Worm (Caenorhabditis elegans) whole organism, late embryonic: ENCODE data around the gene F46E10.18.

Experiments
- C08G9.2 ChIP-seq: sonication (generic microtip); optimal IDR thresholded peaks from 2 replicates; lab custom pipeline; 2016; ENCODE audit warnings: mild to moderate bottlenecking, missing genetic modification characterization, moderate library complexity, missing compliant biosample characterization
- C38D4.7 ChIP-seq: fragments of 200-800 bp; sonication (Bioruptor generic); optimal IDR thresholded peaks from 2 replicates; lab custom pipeline; 2018; ENCODE audit warnings: mild to moderate bottlenecking, missing genetic modification characterization, moderate library complexity, missing compliant biosample characterization
- F13H6.1 ChIP-seq: sonication (generic microtip); optimal IDR thresholded peaks from 2 replicates; lab custom pipeline; 2016; ENCODE audit warnings: missing genetic modification characterization, missing compliant biosample characterization
- K09A11.1 ChIP-seq: sonication (generic microtip); optimal IDR thresholded peaks from 2 replicates; lab custom pipeline; 2017; ENCODE audit warnings: antibody characterized with exemption, mild to moderate bottlenecking, missing genetic modification characterization, missing compliant biosample characterization; ENCODE audit not compliant: insufficient read depth
- T23F11.4 ChIP-seq: fragments of 200-800 bp; sonication (Bioruptor generic); optimal IDR thresholded peaks from 2 replicates; lab custom pipeline; 2018; ENCODE audit warnings: mild to moderate bottlenecking, missing genetic modification characterization, missing compliant biosample characterization
- ahr-1 ChIP-seq: sonication (generic microtip); optimal IDR thresholded peaks from 2 replicates; lab custom pipeline; 2016; ENCODE audit warnings: missing genetic modification characterization, missing compliant biosample characterization
- ama-1 ChIP-seq: fragments of 150-350 bp; optimal IDR thresholded peaks from 2 replicates; lab custom pipeline; 2014
- ceh-14 ChIP-seq: sonication (generic microtip); optimal IDR thresholded peaks from 2 replicates; lab custom pipeline; 2016; ENCODE audit warnings: missing genotype, missing genetic modification characterization, missing compliant biosample characterization
- ceh-18 ChIP-seq: sonication (generic microtip); optimal IDR thresholded peaks from 2 replicates; lab custom pipeline; 2016; ENCODE audit warnings: missing genetic modification characterization, missing compliant biosample characterization
- ceh-19 ChIP-seq: fragments of 200-800 bp; sonication (Bioruptor generic); optimal IDR thresholded peaks from 2 replicates; lab custom pipeline; 2018; ENCODE audit warnings: mild to moderate bottlenecking, missing genetic modification characterization, missing compliant biosample characterization
- ceh-2 ChIP-seq: sonication (generic microtip); optimal IDR thresholded peaks from 2 replicates; lab custom pipeline; 2016; ENCODE audit warnings: missing genotype, missing genetic modification characterization, missing compliant biosample characterization
- ceh-31 ChIP-seq: sonication (generic microtip); optimal IDR thresholded peaks from 2 replicates; lab custom pipeline; 2016; ENCODE audit warnings: missing genetic modification characterization, missing compliant biosample characterization
- ceh-34 ChIP-seq: sonication (generic microtip); optimal IDR thresholded peaks from 2 replicates; lab custom pipeline; 2016; ENCODE audit warnings: mild to moderate bottlenecking, missing genetic modification characterization, missing compliant biosample characterization
- ceh-45 ChIP-seq: fragments of 200-800 bp; sonication (Bioruptor generic); IDR thresholded peaks from 2 replicates; pipeline ENCODE4 v1.3.6; 2022; ENCODE audit warnings: missing genetic modification reagents, missing genetic modification characterization, missing compliant biosample characterization
- ceh-48 ChIP-seq: sonication (generic microtip); optimal IDR thresholded peaks from 2 replicates; lab custom pipeline; 2016; ENCODE audit warnings: missing genetic modification characterization, inconsistent platforms, missing compliant biosample characterization
- ceh-6 ChIP-seq: fragments of 200-800 bp; sonication (Bioruptor generic); optimal IDR thresholded peaks from 2 replicates; lab custom pipeline; 2018; ENCODE audit warnings: mild to moderate bottlenecking, missing genetic modification characterization, missing compliant biosample characterization
- che-1 ChIP-seq: sonication (generic microtip); optimal IDR thresholded peaks from 2 replicates; lab custom pipeline; 2016; ENCODE audit warnings: mild to moderate bottlenecking, missing genetic modification characterization, missing compliant biosample characterization
- dve-1 ChIP-seq: sonication (generic microtip); optimal IDR thresholded peaks from 2 replicates; lab custom pipeline; 2017; ENCODE audit warnings: antibody characterized with exemption, mild to moderate bottlenecking, missing genetic modification characterization, missing compliant biosample characterization
- elt-2 ChIP-seq: sonication (generic microtip); optimal IDR thresholded peaks from 2 replicates; lab custom pipeline; 2016; ENCODE audit warnings: missing genetic modification reagents, missing genetic modification characterization, missing compliant biosample characterization
- elt-4 ChIP-seq: sonication (generic microtip); optimal IDR thresholded peaks from 2 replicates; lab custom pipeline; 2016; ENCODE audit warnings: missing genetic modification characterization, missing compliant biosample characterization
- fax-1 ChIP-seq: sonication (generic microtip); optimal IDR thresholded peaks from 2 replicates; lab custom pipeline; 2016; ENCODE audit warnings: missing genotype, missing genetic modification characterization, missing compliant biosample characterization
- fkh-6 ChIP-seq: sonication (generic microtip); optimal IDR thresholded peaks from 2 replicates; lab custom pipeline; 2016; ENCODE audit warnings: missing genetic modification characterization, missing compliant biosample characterization
- gmeb-2 ChIP-seq: sonication (generic microtip); optimal IDR thresholded peaks from 2 replicates; lab custom pipeline; 2016; ENCODE audit warnings: missing genetic modification characterization, inconsistent platforms, missing compliant biosample characterization
- hlh-30 ChIP-seq: sonication (generic microtip); optimal IDR thresholded peaks from 2 replicates; lab custom pipeline; 2017; ENCODE audit warnings: antibody characterized with exemption, missing genetic modification characterization, missing compliant biosample characterization; ENCODE audit not compliant: insufficient read depth
- madf-2 ChIP-seq: sonication (generic microtip); optimal IDR thresholded peaks from 2 replicates; lab custom pipeline; 2017; ENCODE audit warnings: missing genetic modification characterization, missing compliant biosample characterization
- mec-3 ChIP-seq: sonication (generic microtip); optimal IDR thresholded peaks from 2 replicates; lab custom pipeline; 2016; ENCODE audit warnings: borderline replicate concordance, missing genetic modification characterization, missing compliant biosample characterization
- nhr-11 ChIP-seq: fragments of 150-350 bp; optimal IDR thresholded peaks from 2 replicates; lab custom pipeline; 2014; ENCODE audit warnings: missing biosample characterization, missing genetic modification characterization
- nhr-232 ChIP-seq: sonication (generic microtip); optimal IDR thresholded peaks from 2 replicates; lab custom pipeline; 2016; ENCODE audit warnings: missing genetic modification characterization, missing compliant biosample characterization
- pag-3 ChIP-seq: sonication (generic microtip); optimal IDR thresholded peaks from 2 replicates; lab custom pipeline; 2016; ENCODE audit warnings: missing compliant biosample characterization, missing genetic modification characterization, borderline replicate concordance
- pha-2 ChIP-seq: sonication (generic microtip); optimal IDR thresholded peaks from 2 replicates; lab custom pipeline; 2017; ENCODE audit warnings: mild to moderate bottlenecking, missing genetic modification characterization, missing compliant biosample characterization
- pha-4 ChIP-seq: fragments of 150-350 bp; optimal IDR thresholded peaks from 2 replicates; lab custom pipeline; 2018; ENCODE audit warnings: missing biosample characterization, missing genetic modification reagents, missing genetic modification characterization
- sdc-2 ChIP-seq: sonication (generic microtip); optimal IDR thresholded peaks from 2 replicates; lab custom pipeline; 2016; ENCODE audit warnings: missing genotype, missing genetic modification characterization, missing compliant biosample characterization
- sox-4 ChIP-seq: sonication (generic microtip); optimal IDR thresholded peaks from 2 replicates; lab custom pipeline; 2017; ENCODE audit warnings: mild to moderate bottlenecking, missing genetic modification characterization, inconsistent platforms, missing compliant biosample characterization
- tbx-7 ChIP-seq: sonication (generic microtip); optimal IDR thresholded peaks from 2 replicates; lab custom pipeline; 2016; ENCODE audit warnings: missing genotype, missing genetic modification characterization, missing compliant biosample characterization
- unc-55 ChIP-seq: sonication (generic microtip); optimal IDR thresholded peaks from 2 replicates; lab custom pipeline; 2017; ENCODE audit warnings: missing biosample characterization, missing genetic modification reagents, missing genetic modification characterization
- unc-86 ChIP-seq: sonication (generic microtip); optimal IDR thresholded peaks from 2 replicates; lab custom pipeline; 2016; ENCODE audit warnings: missing genetic modification characterization, missing compliant biosample characterization

F46E10.18 gene

ce11 chrV:6558103-6558502 lies 37.3 kb downstream of the F46E10.18 start, which contains the start of gene spp-20:
Gene spp-20 (minus strand): TSS chrV:6558203.
- TF ChIP-seq sdc-2 (tag; lab: Kevin White, UChicago) (no peak), pha-2 (tag; lab: Kevin White, UChicago) (no peak), T23F11.4 (GFP tag; lab: Kevin White, UChicago) (no peak), ceh-48 (tag; lab: Kevin White, UChicago) (no peak)

- TF ChIP-seq ceh-31 (tag; lab: Kevin White, UChicago): no peak
These were observed 38.3 kb downstream of the F46E10.18 start, which contains the start of gene spp-26 for ce11 chrV:6559105-6559504. Gene spp-26 (minus strand): TSS chrV:6559205.

- TF ChIP-seq elt-2 (tag; lab: Kevin White, UChicago) (peak; percentile 60), ahr-1 (no peak), C38D4.7 (GFP tag; lab: Kevin White, UChicago) (peak; percentile 5), C08G9.2 (no peak), che-1 (tag; lab: Kevin White, UChicago) (peak; percentile 6)
These were observed 38.8 kb downstream of the F46E10.18 start for ce11 chrV:6559585-6559984.

ce11 chrV:6561592-6561991 lies 40.8 kb downstream of the F46E10.18 start, which contains the start of gene spp-19:
Gene spp-19 (minus strand): TSS chrV:6561692.
- TF ChIP-seq ceh-2 (tag; lab: Kevin White, UChicago): no peak
- no peak for TF ChIP-seq unc-55 (GFP tag; lab: Kevin White, UChicago)
- no peak for TF ChIP-seq pag-3 (tag; lab: Kevin White, UChicago)
- no peak for TF ChIP-seq ceh-34
- no peak for TF ChIP-seq ceh-19 (GFP tag; lab: Kevin White, UChicago)
- TF ChIP-seq che-1 (tag; lab: Kevin White, UChicago): no peak
- TF ChIP-seq fax-1 (tag; lab: Kevin White, UChicago): no peak
- no peak for TF ChIP-seq pha-4
- no peak for TF ChIP-seq dve-1
- TF ChIP-seq pha-2 (tag; lab: Kevin White, UChicago): no peak
- TF ChIP-seq fkh-6 (tag; lab: Kevin White, UChicago): no peak
- TF ChIP-seq ceh-14 (tag; lab: Kevin White, UChicago): no peak
- no peak for TF ChIP-seq ceh-18 (tag; lab: Kevin White, UChicago)
- no peak for TF ChIP-seq K09A11.1 (tag; lab: Kevin White, UChicago)
- TF ChIP-seq tbx-7 (tag; lab: Kevin White, UChicago): no peak
- no peak for TF ChIP-seq hlh-30
- TF ChIP-seq ama-1: no peak
- TF ChIP-seq ceh-45 (GFP tag; lab: Robert Waterston, UW): no peak
- no peak for TF ChIP-seq nhr-11

ce11 chrV:6565851-6566386 lies 45.1 kb downstream of the F46E10.18 start, which contains the start of gene K04A8.1:
Gene K04A8.1 (plus strand): TSS chrV:6566336.
- TF ChIP-seq unc-86 (tag; lab: Kevin White, UChicago) (no peak), pha-2 (tag; lab: Kevin White, UChicago) (no peak), elt-4 (tag; lab: Kevin White, UChicago) (no peak), nhr-232 (no peak), F13H6.1 (tag; lab: Kevin White, UChicago) (no peak), ceh-19 (GFP tag; lab: Kevin White, UChicago) (no peak), ahr-1 (no peak), mec-3 (tag; lab: Kevin White, UChicago) (no peak), gmeb-2 (tag; lab: Kevin White, UChicago) (no peak), pag-3 (tag; lab: Kevin White, UChicago) (no peak), ama-1 (no peak), ceh-34 (no peak), tbx-7 (tag; lab: Kevin White, UChicago) (no peak), sox-4 (tag; lab: Kevin White, UChicago) (no peak), madf-2 (tag; lab: Kevin White, UChicago) (no peak), ceh-6 (GFP tag; lab: Kevin White, UChicago) (no peak), ceh-2 (tag; lab: Kevin White, UChicago) (no peak)
